Worm (Caenorhabditis elegans): ENCODE data around the gene fbxa-75.

The fbxa-75 gene

DNA sequence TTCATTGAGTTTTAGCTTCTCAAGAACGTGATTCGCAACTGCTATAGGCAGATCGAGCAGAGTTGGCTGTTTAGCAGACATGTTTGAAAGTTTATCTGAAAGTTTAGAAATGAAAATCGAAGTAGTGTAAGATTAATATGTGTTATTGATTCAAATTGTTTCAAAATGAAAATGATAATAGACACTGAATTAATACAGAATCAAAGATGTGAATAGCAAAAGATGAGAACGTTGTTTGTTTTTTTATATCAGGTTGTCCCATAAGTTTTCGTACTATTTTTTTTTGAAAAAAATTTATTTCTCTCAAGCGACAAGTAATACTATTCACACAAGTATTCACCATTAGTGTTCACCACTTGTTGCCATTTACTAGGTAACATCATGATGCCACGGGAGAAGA, 10.4 kb upstream of the fbxa-75 start, which contains the start of gene fbxa-36:
Gene fbxa-36 (minus strand): TSS at position 101 of the 400 bp plus-strand sequence.
- no peak for TF ChIP-seq unc-39 (tag; optimal IDR thresholded peaks at IDR 0.05)
- no peak for TF ChIP-seq sptf-1 (tag; optimal IDR thresholded peaks at IDR 0.05)
- TF ChIP-seq ceh-39 (tag; optimal IDR thresholded peaks at IDR 0.05) = no peak
- no peak for TF ChIP-seq unc-62 (GFP tag; optimal IDR thresholded peaks at IDR 0.05)
- no peak for TF ChIP-seq ces-1 (GFP tag; optimal IDR thresholded peaks at IDR 0.05)
- no peak for TF ChIP-seq zip-8 (tag; optimal IDR thresholded peaks at IDR 0.05)
- no peak for TF ChIP-seq hlh-1 (tag; optimal IDR thresholded peaks at IDR 0.05)
- TF ChIP-seq elt-3 (tag; optimal IDR thresholded peaks at IDR 0.05) = no peak
- TF ChIP-seq nhr-237 (tag; optimal IDR thresholded peaks at IDR 0.05) = no peak
- TF ChIP-seq sem-2 (GFP tag; optimal IDR thresholded peaks at IDR 0.05) = no peak
- no peak for TF ChIP-seq M03D4.4 (tag; optimal IDR thresholded peaks at IDR 0.05)
- no peak for TF ChIP-seq flh-1 (GFP tag; optimal IDR thresholded peaks at IDR 0.05)
- TF ChIP-seq mab-5 (tag; optimal IDR thresholded peaks at IDR 0.05) = no peak
- TF ChIP-seq nhr-12 (tag; optimal IDR thresholded peaks at IDR 0.05) = no peak
- TF ChIP-seq ceh-83 (GFP tag; optimal IDR thresholded peaks at IDR 0.05) = no peak
- TF ChIP-seq tbx-8 (GFP tag; optimal IDR thresholded peaks at IDR 0.05) = no peak
- TF ChIP-seq cnd-1 (tag; optimal IDR thresholded peaks at IDR 0.05) = no peak
- TF ChIP-seq blmp-1 (tag; optimal IDR thresholded peaks at IDR 0.05) = no peak
- no peak for TF ChIP-seq mls-2 (tag; optimal IDR thresholded peaks at IDR 0.05)
- TF ChIP-seq mep-1 (tag; optimal IDR thresholded peaks at IDR 0.05) = no peak

DNA sequence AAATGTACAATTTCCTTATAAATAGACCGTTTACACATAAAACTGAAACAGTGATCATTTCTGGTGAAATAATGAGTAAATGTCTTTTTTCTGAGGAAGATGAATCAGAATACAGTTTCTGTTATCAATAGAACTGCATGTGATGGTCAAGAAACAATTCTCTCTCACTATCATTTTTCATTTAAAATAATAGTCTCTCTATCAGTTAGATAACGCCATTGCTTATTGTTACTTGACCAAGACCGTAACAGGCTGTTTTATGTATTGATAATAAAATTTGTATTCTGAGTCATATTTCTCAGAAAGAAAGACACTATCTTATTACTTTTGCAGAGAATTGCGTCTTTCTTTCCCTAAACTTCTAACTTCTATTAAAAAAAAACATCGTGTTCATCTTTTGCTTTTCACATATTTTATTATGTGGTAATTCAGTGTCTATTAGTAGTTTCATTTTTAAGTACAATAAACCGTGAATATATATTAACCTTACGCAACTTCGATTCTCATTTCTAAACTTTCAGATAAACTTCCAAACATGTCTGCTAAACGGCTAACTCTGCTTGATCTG, 8.3 kb upstream of the fbxa-75 start, which contains the start of gene fbxa-35:
Gene fbxa-35 (plus strand): TSS at position 518 of the 568 bp plus-strand sequence.
- no peak for TF ChIP-seq pha-4 (tag; optimal IDR thresholded peaks at IDR 0.05)
- TF ChIP-seq nhr-2 (tag; optimal IDR thresholded peaks at IDR 0.05) = no peak
- no peak for TF ChIP-seq hlh-1 (tag; optimal IDR thresholded peaks at IDR 0.05)
- TF ChIP-seq sptf-1 (tag; optimal IDR thresholded peaks at IDR 0.05) = no peak
- TF ChIP-seq blmp-1 (tag; optimal IDR thresholded peaks at IDR 0.05) = no peak
- no peak for TF ChIP-seq nhr-12 (tag; optimal IDR thresholded peaks at IDR 0.05)

DNA sequence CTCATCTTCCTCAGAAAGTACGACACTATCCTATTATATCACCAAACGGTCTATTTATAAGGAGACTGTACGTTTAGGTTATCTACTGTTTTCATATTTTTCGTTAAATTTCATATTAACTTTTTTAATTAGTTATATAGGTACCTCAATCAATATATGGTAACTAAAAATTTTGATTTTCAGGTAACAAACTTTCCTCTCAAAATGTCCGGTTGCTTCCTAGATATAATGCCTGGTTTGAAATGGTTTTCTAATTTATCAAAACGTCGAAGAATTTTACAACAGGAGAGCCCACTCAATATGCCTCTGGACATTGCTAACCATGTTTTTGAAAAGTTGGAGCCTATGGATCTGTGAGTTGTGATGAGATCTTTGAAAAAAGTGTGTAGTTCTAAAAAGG, 5.9 kb upstream of the fbxa-75 start, which contains the start of gene fbxa-28:
Gene fbxa-28 (plus strand): TSS at position 301 of the 400 bp plus-strand sequence.
- TF ChIP-seq lin-13 (tag; optimal IDR thresholded peaks at IDR 0.05) (no peak), lsy-2 (tag; optimal IDR thresholded peaks at IDR 0.05) (no peak), pha-4 (tag; optimal IDR thresholded peaks at IDR 0.05) (no peak), ceh-83 (GFP tag; optimal IDR thresholded peaks at IDR 0.05) (no peak), hlh-1 (tag; optimal IDR thresholded peaks at IDR 0.05) (no peak), nhr-237 (tag; optimal IDR thresholded peaks at IDR 0.05) (no peak), lin-32 (GFP tag; optimal IDR thresholded peaks at IDR 0.05) (no peak), blmp-1 (tag; optimal IDR thresholded peaks at IDR 0.05) (no peak), ces-1 (GFP tag; optimal IDR thresholded peaks at IDR 0.05) (no peak)

DNA sequence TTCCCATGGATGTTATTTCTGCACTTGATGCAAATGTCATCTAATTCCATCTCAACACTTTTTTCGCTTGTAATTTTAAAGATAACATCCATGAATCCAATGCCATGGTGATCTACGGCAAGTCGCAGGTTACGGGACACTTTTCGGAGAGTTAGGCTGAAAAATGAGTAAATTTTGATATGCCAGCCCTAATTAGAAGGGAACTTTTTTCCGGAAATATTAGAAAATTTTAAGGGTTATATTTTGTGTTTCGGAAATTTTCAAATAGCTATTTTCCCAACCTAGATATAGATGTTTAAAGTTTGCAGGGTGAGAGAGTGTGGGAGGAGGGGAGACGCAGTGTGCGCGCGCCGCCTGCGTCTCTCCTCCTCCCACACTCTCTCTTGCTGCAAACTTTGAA, 3.8 kb downstream of the fbxa-75 start:
- TF ChIP-seq cnd-1 (tag; optimal IDR thresholded peaks at IDR 0.05) (no peak), sem-2 (GFP tag; optimal IDR thresholded peaks at IDR 0.05) (no peak), sptf-1 (tag; optimal IDR thresholded peaks at IDR 0.05) (no peak), hlh-1 (tag; optimal IDR thresholded peaks at IDR 0.05) (no peak), ces-1 (GFP tag; optimal IDR thresholded peaks at IDR 0.05) (no peak), nhr-28 (tag; optimal IDR thresholded peaks at IDR 0.05) (no peak), snpc-4 (tag; optimal IDR thresholded peaks at IDR 0.05) (no peak), nhr-12 (tag; optimal IDR thresholded peaks at IDR 0.05) (no peak), nhr-2 (tag; optimal IDR thresholded peaks at IDR 0.05) (no peak), ham-2 (GFP tag; optimal IDR thresholded peaks at IDR 0.05) (no peak), nhr-76 (tag; optimal IDR thresholded peaks at IDR 0.05) (no peak), lin-32 (GFP tag; optimal IDR thresholded peaks at IDR 0.05) (no peak), unc-62 (GFP tag; optimal IDR thresholded peaks at IDR 0.05) (no peak), bed-3 (GFP tag; optimal IDR thresholded peaks at IDR 0.05) (no peak), zip-8 (tag; optimal IDR thresholded peaks at IDR 0.05) (no peak), blmp-1 (tag; optimal IDR thresholded peaks at IDR 0.05) (no peak), ceh-83 (GFP tag; optimal IDR thresholded peaks at IDR 0.05) (no peak)

DNA sequence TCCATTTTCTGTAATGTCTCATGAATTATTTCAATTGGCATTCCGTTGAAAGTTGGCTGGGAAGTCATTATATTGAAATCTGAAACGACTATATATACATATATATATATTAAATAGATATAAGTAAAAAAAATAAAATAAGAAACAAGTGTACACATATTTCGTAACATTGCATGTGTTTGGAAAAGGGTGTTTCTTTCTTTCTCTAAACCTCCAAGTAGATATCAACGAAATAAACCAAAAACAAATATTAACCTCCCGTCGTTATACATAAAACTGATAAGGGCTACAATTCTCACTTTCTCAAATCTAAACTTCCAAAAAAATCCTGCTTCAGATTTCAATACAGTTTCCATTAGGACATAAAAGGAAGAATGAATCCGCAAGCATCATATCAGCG, 4.7 kb downstream of the fbxa-75 start, which contains the start of gene fbxa-79:
Gene fbxa-79 (minus strand): TSS at position 86 of the 400 bp plus-strand sequence.
- no peak for TF ChIP-seq nhr-237 (tag; optimal IDR thresholded peaks at IDR 0.05)
- no peak for TF ChIP-seq unc-39 (tag; optimal IDR thresholded peaks at IDR 0.05)
- TF ChIP-seq lin-13 (tag; optimal IDR thresholded peaks at IDR 0.05) = no peak
- no peak for TF ChIP-seq elt-1 (tag; optimal IDR thresholded peaks at IDR 0.05; ENCODE audit: borderline replicate concordance, insufficient read depth)
- no peak for TF ChIP-seq M03D4.4 (tag; optimal IDR thresholded peaks at IDR 0.05)
- no peak for TF ChIP-seq zip-8 (tag; optimal IDR thresholded peaks at IDR 0.05)
- no peak for TF ChIP-seq ham-2 (GFP tag; optimal IDR thresholded peaks at IDR 0.05)

Measured in whole organism, mixed stage, embryonic.